Worm (Caenorhabditis elegans) whole organism, L2 larva: ENCODE measurements around the gene F48G7.4.

Experiments used
- ama-1 ChIP-seq: fragments of 150-350 bp; optimal IDR thresholded peaks from 2 replicates; lab custom pipeline; 2018; ENCODE audit warnings: inconsistent platforms
- elt-1 ChIP-seq: fragments of 150-350 bp; optimal IDR thresholded peaks from 2 replicates; lab custom pipeline; 2014; ENCODE audit warnings: missing biosample characterization, missing genetic modification characterization
- fos-1 ChIP-seq: fragments of 150-350 bp; optimal IDR thresholded peaks from 2 replicates; lab custom pipeline; 2014; ENCODE audit warnings: missing biosample characterization, missing genetic modification characterization
- lsy-2 ChIP-seq, 2 experiments: fragments of 150-350 bp in 1 of 2; sonication (generic microtip) in 1 of 2; optimal IDR thresholded peaks; 2 replicates each; lab custom pipeline; 2014 to 2017; ENCODE audit warnings: missing biosample characterization in 2 of 2, missing genetic modification characterization in 2 of 2
- nhr-77 ChIP-seq: fragments of 150-350 bp; optimal IDR thresholded peaks from 2 replicates; lab custom pipeline; 2014; ENCODE audit warnings: missing biosample characterization, missing genetic modification characterization
- skn-1 ChIP-seq: sonication (generic microtip); optimal IDR thresholded peaks from 2 replicates; lab custom pipeline; 2017; ENCODE audit warnings: missing biosample characterization, missing genetic modification characterization
- snpc-4 ChIP-seq: fragments of 150-350 bp; optimal IDR thresholded peaks from 2 replicates; lab custom pipeline; 2014; ENCODE audit warnings: missing biosample characterization, missing genetic modification characterization
- unc-62 ChIP-seq: fragments of 150-350 bp; optimal IDR thresholded peaks from 2 replicates; lab custom pipeline; 2014; ENCODE audit warnings: missing biosample characterization, missing genetic modification reagents, missing genetic modification characterization
- ztf-4 ChIP-seq: fragments of 150-350 bp; optimal IDR thresholded peaks from 2 replicates; lab custom pipeline; 2014; ENCODE audit warnings: missing biosample characterization, missing genetic modification characterization

DNA sequence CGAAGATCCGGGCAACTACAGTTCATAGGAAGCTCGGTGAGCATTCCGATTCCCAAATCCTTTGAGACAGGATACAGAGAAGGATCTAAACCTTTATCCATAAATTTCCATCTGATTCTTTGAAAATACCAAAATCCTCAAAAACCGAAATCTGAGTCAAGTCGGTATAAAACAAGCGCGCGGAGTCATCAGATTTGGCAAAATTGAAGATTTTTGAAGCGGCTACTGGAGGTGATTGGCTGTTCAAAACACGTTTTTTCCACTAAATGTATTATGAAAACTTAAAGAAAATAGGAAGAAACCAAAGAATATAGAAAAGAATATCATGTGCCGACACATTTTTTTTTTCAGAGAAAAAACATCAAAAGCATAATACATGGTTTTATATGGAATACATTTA, 44.6 kb upstream of the F48G7.4 start, which contains the start of gene C14C6.13:
- TF ChIP-seq unc-62 (GFP tag; lab: Kevin White, UChicago) (no peak), nhr-77 (tag; lab: Kevin White, UChicago) (no peak), ama-1 (lab: Kevin White, UChicago) (no peak), skn-1 (tag; lab: Kevin White, UChicago) (no peak), elt-1 (no peak), fos-1 (tag; lab: Kevin White, UChicago) (no peak), lsy-2 (tag; optimal IDR thresholded peaks at IDR 0.05; lab: Kevin White, UChicago) (no peak), ztf-4 (tag; lab: Kevin White, UChicago) (no peak), snpc-4 (no peak)
